Fruit fly (Drosophila melanogaster) whole organism, embryonic: ENCODE data around the gene CG32276.

Experiments
- CG10147 ChIP-seq: fragments of 200-800 bp; sonication (Bioruptor generic); optimal IDR thresholded peaks from 2 replicates; lab custom pipeline; 2019; ENCODE audit warnings: missing biosample characterization, mild to moderate bottlenecking, missing genetic modification characterization, moderate library complexity
- CG11085 ChIP-seq: fragments of 200-800 bp; sonication (Bioruptor generic); IDR thresholded peaks from 2 replicates; pipeline ENCODE4 v1.3.6; 2022; ENCODE audit warnings: missing biosample characterization, missing genetic modification characterization
- CG11723 ChIP-seq: fragments of 200-800 bp; sonication (Bioruptor generic); optimal IDR thresholded peaks from 2 replicates; lab custom pipeline; 2017; ENCODE audit warnings: missing biosample characterization, mild to moderate bottlenecking, missing genetic modification characterization
- CG12236 ChIP-seq: fragments of 200-800 bp; sonication (Bioruptor generic); optimal IDR thresholded peaks from 2 replicates; lab custom pipeline; 2016; ENCODE audit warnings: missing biosample characterization, missing genetic modification characterization
- CG13775 ChIP-seq: fragments of 200-800 bp; sonication (Bioruptor generic); optimal IDR thresholded peaks from 3 replicates; lab custom pipeline; 2017; ENCODE audit warnings: missing biosample characterization, mild to moderate bottlenecking, missing genetic modification characterization
- CG15696 ChIP-seq: fragments of 200-800 bp; sonication (Bioruptor generic); optimal IDR thresholded peaks from 2 replicates; lab custom pipeline; 2019; ENCODE audit warnings: missing biosample characterization, mild to moderate bottlenecking, missing genetic modification characterization, moderate library complexity
- CG1647 ChIP-seq: fragments of 200-800 bp; sonication (Bioruptor generic); optimal IDR thresholded peaks from 3 replicates; lab custom pipeline; 2016; ENCODE audit warnings: missing biosample characterization, missing genetic modification characterization
- CG2120 ChIP-seq: fragments of 200-800 bp; sonication (Bioruptor generic); optimal IDR thresholded peaks from 3 replicates; lab custom pipeline; 2016; ENCODE audit warnings: missing biosample characterization, missing genetic modification characterization
- CG3065 ChIP-seq: fragments of 200-800 bp; sonication (Bioruptor generic); optimal IDR thresholded peaks from 2 replicates; lab custom pipeline; 2016; ENCODE audit warnings: missing biosample characterization, missing genetic modification characterization
- CG34376 ChIP-seq: fragments of 200-800 bp; sonication (Bioruptor generic); optimal IDR thresholded peaks from 2 replicates; lab custom pipeline; 2018; ENCODE audit warnings: missing biosample characterization, mild to moderate bottlenecking, missing genetic modification characterization
- CG3838 ChIP-seq: fragments of 200-800 bp; sonication (Bioruptor generic); optimal IDR thresholded peaks from 3 replicates; lab custom pipeline; 2016; ENCODE audit warnings: missing biosample characterization, missing genetic modification characterization
- CG4328 ChIP-seq: fragments of 200-800 bp; sonication (Bioruptor generic); optimal IDR thresholded peaks from 3 replicates; lab custom pipeline; 2017; ENCODE audit warnings: missing biosample characterization, missing genetic modification reagents, missing genetic modification characterization
- CG4820 ChIP-seq: fragments of 200-800 bp; sonication (Bioruptor generic); optimal IDR thresholded peaks from 3 replicates; lab custom pipeline; 2016; ENCODE audit warnings: missing biosample characterization, missing genetic modification characterization
- CG5953 ChIP-seq: fragments of 200-800 bp; sonication (Bioruptor generic); IDR thresholded peaks from 2 replicates; pipeline ENCODE4 v1.3.6; 2022; ENCODE audit warnings: missing biosample characterization, missing genetic modification characterization
- CG6765 ChIP-seq: fragments of 200-800 bp; sonication (Bioruptor generic); optimal IDR thresholded peaks from 3 replicates; lab custom pipeline; 2017; ENCODE audit warnings: missing biosample characterization, mild to moderate bottlenecking, missing genetic modification characterization
- CG7271 ChIP-seq: fragments of 200-800 bp; sonication (Bioruptor generic); optimal IDR thresholded peaks from 2 replicates; lab custom pipeline; 2018; ENCODE audit warnings: missing biosample characterization, mild to moderate bottlenecking, missing genetic modification characterization, moderate library complexity
- CG7556 ChIP-seq: fragments of 200-800 bp; sonication (Bioruptor generic); optimal IDR thresholded peaks from 2 replicates; lab custom pipeline; 2017; ENCODE audit warnings: missing biosample characterization, mild to moderate bottlenecking, missing genetic modification characterization
- CG7928 ChIP-seq: fragments of 200-800 bp; sonication (Bioruptor generic); optimal IDR thresholded peaks from 2 replicates; lab custom pipeline; 2017; ENCODE audit warnings: missing biosample characterization, mild to moderate bottlenecking, missing genetic modification characterization
- CG8388 ChIP-seq: fragments of 200-800 bp; sonication (Bioruptor generic); optimal IDR thresholded peaks from 2 replicates; lab custom pipeline; 2019; ENCODE audit warnings: missing biosample characterization, mild to moderate bottlenecking, missing genetic modification characterization, moderate library complexity
- CkIIα-i1 ChIP-seq: fragments of 200-800 bp; sonication (Bioruptor generic); IDR thresholded peaks from 2 replicates; pipeline ENCODE4 v1.3.6; 2022; ENCODE audit warnings: missing biosample characterization, missing genetic modification characterization
- Deaf1 ChIP-seq: fragments of 200-800 bp; optimal IDR thresholded peaks from 3 replicates; lab custom pipeline; 2019; ENCODE audit warnings: missing biosample characterization, mild to moderate bottlenecking, missing genetic modification characterization, moderate library complexity
- Dfd ChIP-seq, 2 experiments: fragments of >200 bp; optimal IDR thresholded peaks; 2 replicates each; lab custom pipeline; 2017; ENCODE audit warnings: missing biosample characterization in 2 of 2, missing genetic modification characterization in 2 of 2
- H2.0 ChIP-seq: fragments of 200-800 bp; sonication (Bioruptor generic); IDR thresholded peaks from 2 replicates; pipeline ENCODE4 v1.3.6; 2022; ENCODE audit warnings: missing biosample characterization, missing genetic modification characterization
- MBD-R2 ChIP-seq: fragments of 200-800 bp; sonication (Bioruptor generic); IDR thresholded peaks from 2 replicates; pipeline ENCODE4 v1.3.6; 2022; ENCODE audit warnings: missing biosample characterization, missing genetic modification characterization
- NfI ChIP-seq: fragments of 200-800 bp; sonication (Bioruptor generic); optimal IDR thresholded peaks from 3 replicates; lab custom pipeline; 2018; ENCODE audit warnings: missing biosample characterization, mild to moderate bottlenecking, missing genetic modification characterization, moderate library complexity
- Ravus ChIP-seq: fragments of 200-800 bp; sonication (Bioruptor generic); IDR thresholded peaks from 2 replicates; pipeline ENCODE4 v1.3.6; 2022; ENCODE audit warnings: missing biosample characterization, missing genetic modification characterization
- Ssrp ChIP-seq: fragments of 200-800 bp; sonication (Bioruptor generic); optimal IDR thresholded peaks from 2 replicates; lab custom pipeline; 2018; ENCODE audit warnings: missing biosample characterization, mild to moderate bottlenecking, missing genetic modification characterization, moderate library complexity
- Stat92E ChIP-seq, 3 experiments: fragments of >200 bp in 2 of 3; fragments of 200-800 bp in 1 of 3; sonication (Bioruptor generic) in 1 of 3; optimal IDR thresholded peaks; 2 replicates each; lab custom pipeline; 2017 to 2019; ENCODE audit warnings: missing biosample characterization in 3 of 3, missing genetic modification characterization in 3 of 3, mild to moderate bottlenecking in 1 of 3, moderate library complexity in 1 of 3
- Trl ChIP-seq, 3 experiments: fragments of >200 bp in 2 of 3; fragments of 200-800 bp in 1 of 3; sonication (Bioruptor generic) in 1 of 3; optimal IDR thresholded peaks; 2 replicates in 1 of 3; 3 replicates in 2 of 3; lab custom pipeline; 2016 to 2017; ENCODE audit warnings: missing biosample characterization in 1 of 3, missing genetic modification characterization in 1 of 3
- Xbp1 ChIP-seq: fragments of 200-800 bp; sonication (Bioruptor generic); optimal IDR thresholded peaks from 3 replicates; lab custom pipeline; 2016; ENCODE audit warnings: missing biosample characterization, mild to moderate bottlenecking, missing genetic modification characterization
- YL-1 ChIP-seq: fragments of 200-800 bp; sonication (Bioruptor generic); optimal IDR thresholded peaks from 3 replicates; lab custom pipeline; 2017; ENCODE audit warnings: missing biosample characterization, mild to moderate bottlenecking, missing genetic modification characterization
- amos ChIP-seq: fragments of 200-800 bp; sonication (Bioruptor generic); IDR thresholded peaks from 2 replicates; pipeline ENCODE4 v1.3.6; 2022; ENCODE audit warnings: missing biosample characterization, missing genetic modification characterization; ENCODE audit not compliant: partially characterized antibody
- ara ChIP-seq: fragments of 200-800 bp; sonication (Bioruptor generic); IDR thresholded peaks from 2 replicates; pipeline ENCODE4 v1.3.6; 2022; ENCODE audit warnings: missing biosample characterization, missing genetic modification characterization
- az2 ChIP-seq: fragments of 200-800 bp; sonication (Bioruptor generic); optimal IDR thresholded peaks from 3 replicates; lab custom pipeline; 2016; ENCODE audit warnings: missing biosample characterization, missing genetic modification characterization
- cad ChIP-seq: fragments of >200 bp; optimal IDR thresholded peaks from 2 replicates; lab custom pipeline; 2017; ENCODE audit warnings: missing biosample characterization, missing genetic modification characterization
- caup ChIP-seq: fragments of 200-800 bp; sonication (Bioruptor generic); optimal IDR thresholded peaks from 3 replicates; lab custom pipeline; 2017; ENCODE audit warnings: missing biosample characterization, mild to moderate bottlenecking, missing genetic modification characterization, moderate library complexity; ENCODE audit not compliant: severe bottlenecking
- exex ChIP-seq: fragments of 200-800 bp; sonication (Bioruptor generic); optimal IDR thresholded peaks from 4 replicates; lab custom pipeline; 2018; ENCODE audit warnings: missing biosample characterization, mild to moderate bottlenecking, missing genetic modification characterization, moderate library complexity
- gfzf ChIP-seq: fragments of 200-800 bp; sonication (Bioruptor generic); optimal IDR thresholded peaks from 2 replicates; lab custom pipeline; 2016; ENCODE audit warnings: missing biosample characterization, mild to moderate bottlenecking, missing genetic modification characterization, moderate library complexity
- h ChIP-seq: fragments of >200 bp; optimal IDR thresholded peaks from 2 replicates; lab custom pipeline; 2017
- nau ChIP-seq: fragments of 200-800 bp; sonication (Bioruptor generic); optimal IDR thresholded peaks from 3 replicates; lab custom pipeline; 2017; ENCODE audit warnings: missing biosample characterization, mild to moderate bottlenecking, missing genetic modification characterization, missing genetic modification reagents
- nmo ChIP-seq: fragments of 200-800 bp; sonication (Bioruptor generic); optimal IDR thresholded peaks from 2 replicates; lab custom pipeline; 2018; ENCODE audit warnings: missing biosample characterization, mild to moderate bottlenecking, missing genetic modification characterization, moderate library complexity
- pfk ChIP-seq: fragments of 200-800 bp; sonication (Bioruptor generic); optimal IDR thresholded peaks from 2 replicates; lab custom pipeline; 2018; ENCODE audit warnings: missing biosample characterization, mild to moderate bottlenecking, missing genetic modification characterization, moderate library complexity
- pzg ChIP-seq: fragments of 200-800 bp; sonication (Bioruptor generic); optimal IDR thresholded peaks from 3 replicates; lab custom pipeline; 2018; ENCODE audit warnings: missing biosample characterization, mild to moderate bottlenecking, missing genetic modification characterization, moderate library complexity
- scrt ChIP-seq: fragments of 200-800 bp; sonication (Bioruptor generic); optimal IDR thresholded peaks from 2 replicates; lab custom pipeline; 2018; ENCODE audit warnings: missing biosample characterization, mild to moderate bottlenecking, missing genetic modification characterization, moderate library complexity
- sens ChIP-seq: fragments of 200-800 bp; sonication (Bioruptor generic); peaks from one replicate; lab custom pipeline; 2016; ENCODE audit warnings: missing biosample characterization, missing genetic modification characterization
- slp2 ChIP-seq: fragments of 200-800 bp; sonication (Bioruptor generic); optimal IDR thresholded peaks from 2 replicates; lab custom pipeline; 2016; ENCODE audit warnings: missing biosample characterization, missing genetic modification characterization
- sug ChIP-seq: fragments of 200-800 bp; optimal IDR thresholded peaks from 2 replicates; lab custom pipeline; 2019; ENCODE audit warnings: missing biosample characterization, mild to moderate bottlenecking, missing genetic modification characterization, moderate library complexity
- tgo ChIP-seq: fragments of 200-800 bp; sonication (Bioruptor generic); IDR thresholded peaks from 3 replicates; pipeline ENCODE4 v1.3.6; 2022; ENCODE audit warnings: missing biosample characterization, missing genetic modification characterization
- yki ChIP-seq: fragments of >200 bp; optimal IDR thresholded peaks from 3 replicates; lab custom pipeline; 2018

Gene CG32276

DNA sequence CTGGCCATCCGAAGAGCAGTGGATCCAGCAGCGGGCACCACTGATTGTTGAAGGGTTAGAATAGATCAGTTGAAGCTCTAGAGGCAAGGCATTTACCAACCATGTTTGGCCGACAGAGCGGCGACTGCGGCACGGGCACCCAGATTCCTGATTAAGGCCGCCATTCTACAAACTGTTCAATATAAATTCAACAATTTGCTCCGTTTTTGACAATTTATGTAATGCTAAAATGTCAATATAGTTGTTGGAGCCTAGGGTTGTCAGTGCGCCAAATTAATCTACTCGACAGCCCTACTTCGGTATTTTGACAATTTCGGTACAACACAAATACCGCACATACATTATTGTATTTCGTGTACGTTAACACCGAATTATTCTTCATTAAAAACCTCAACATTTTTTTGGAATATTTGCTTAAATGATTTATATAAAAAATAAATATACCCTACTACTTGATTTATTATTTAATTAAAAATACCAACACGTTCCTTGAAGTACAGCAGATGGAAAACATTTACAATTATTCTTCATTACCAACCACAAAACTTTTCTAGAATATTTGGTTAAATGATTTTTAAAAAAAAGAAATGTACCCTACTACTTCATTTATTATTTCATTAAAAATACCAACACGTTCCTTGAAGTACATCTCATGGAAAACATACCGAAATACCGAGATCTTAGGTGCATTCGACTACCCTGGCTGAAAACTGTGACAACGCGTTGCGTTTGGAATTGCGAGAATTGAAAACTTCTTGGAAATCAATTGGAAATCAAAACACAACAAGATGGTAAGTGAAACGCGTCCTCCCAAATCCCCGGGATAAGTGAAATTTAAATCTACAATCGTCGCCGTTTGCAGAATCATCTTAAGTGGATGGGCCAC lies 39.3 kb downstream of the CG32276 start, which contains the start of the genes ND-30 and CG15812 (continued):
- no peak for TF ChIP-seq CG4820
- peak; percentile 10 for TF ChIP-seq Ssrp (tag; lab: Kevin White, UChicago)
- TF ChIP-seq CG3838 (GFP tag; lab: Kevin White, UChicago), result no peak
- TF ChIP-seq CG7556, result peak; percentile 24
- TF ChIP-seq exex (tag; lab: Kevin White, UChicago), result no peak
- no peak for TF ChIP-seq tgo (GFP tag; lab: Robert Waterston, UW)
- TF ChIP-seq scrt (GFP tag; lab: Kevin White, UChicago), result no peak
- peak; percentile 6 for TF ChIP-seq CG13775 (GFP tag; lab: Kevin White, UChicago)
- TF ChIP-seq h (lab: Kevin White, UChicago), result no peak
- TF ChIP-seq CG11723 (GFP tag; lab: Kevin White, UChicago), result no peak
- TF ChIP-seq CG10147 (GFP tag; lab: Kevin White, UChicago), result no peak
- TF ChIP-seq MBD-R2, result peak; percentile 69
- TF ChIP-seq az2 (GFP tag; lab: Kevin White, UChicago), result peak; percentile 25
- TF ChIP-seq Deaf1 (tag; lab: Kevin White, UChicago), result no peak
- TF ChIP-seq Trl (optimal IDR thresholded peaks at IDR 0.05; lab: Kevin White, UChicago), result no peak
- TF ChIP-seq Trl (GFP tag; optimal IDR thresholded peaks at IDR 0.05; lab: Kevin White, UChicago), result no peak
- no peak for TF ChIP-seq cad (GFP tag; lab: Kevin White, UChicago)
- TF ChIP-seq pfk (GFP tag; lab: Kevin White, UChicago), result peak; percentile 94
- peak; percentile 87 for TF ChIP-seq sens (GFP tag; lab: Kevin White, UChicago)
- peak; percentile 35 for TF ChIP-seq pzg
- no peak for TF ChIP-seq CG11085 (GFP tag; lab: Robert Waterston, UW)
- TF ChIP-seq gfzf (GFP tag; lab: Kevin White, UChicago), result peak; percentile 45
- TF ChIP-seq amos (GFP tag; lab: Robert Waterston, UW), result peak; percentile 7; the same call in 1 of the 2 replicates
- TF ChIP-seq sug, result peak; percentile 30
- TF ChIP-seq CG3065 (GFP tag; lab: Kevin White, UChicago), result no peak
- TF ChIP-seq CG8388 (GFP tag; lab: Kevin White, UChicago), result no peak
- TF ChIP-seq nau (GFP tag; lab: Kevin White, UChicago), result no peak
- no peak for TF ChIP-seq yki (lab: Kevin White, UChicago)
- TF ChIP-seq nmo (GFP tag; lab: Kevin White, UChicago), result peak; percentile 48
- no peak for TF ChIP-seq CG34376 (GFP tag; lab: Kevin White, UChicago)
- TF ChIP-seq CG7271, result no peak
- no peak for TF ChIP-seq CkIIα-i1 (GFP tag; lab: Robert Waterston, UW)
- no peak for TF ChIP-seq CG1647 (GFP tag; lab: Kevin White, UChicago)
- TF ChIP-seq Stat92E (GFP tag; optimal IDR thresholded peaks at IDR 0.05; lab: Kevin White, UChicago), result peak in 1 of 3 experiments; percentile 43
- TF ChIP-seq CG15696 (tag; lab: Kevin White, UChicago), result peak; percentile 14
- no peak for TF ChIP-seq Ravus (GFP tag; lab: Robert Waterston, UW)
- no peak for TF ChIP-seq slp2 (GFP tag; lab: Kevin White, UChicago)
- TF ChIP-seq CG2120 (GFP tag; lab: Kevin White, UChicago), result peak; percentile 7
- no peak for TF ChIP-seq CG6765 (GFP tag; lab: Kevin White, UChicago)
- TF ChIP-seq CG7928 (GFP tag; lab: Kevin White, UChicago), result no peak
- peak; percentile 41 for TF ChIP-seq YL-1 (GFP tag; lab: Kevin White, UChicago)
- TF ChIP-seq CG5953, result no peak
- TF ChIP-seq CG12236 (GFP tag; lab: Kevin White, UChicago), result no peak
- TF ChIP-seq Xbp1 (GFP tag; lab: Kevin White, UChicago), result no peak
- TF ChIP-seq ara (GFP tag; lab: Robert Waterston, UW), result no peak
- no peak for TF ChIP-seq CG4328 (GFP tag; lab: Kevin White, UChicago)
- TF ChIP-seq NfI (GFP tag; lab: Kevin White, UChicago), result no peak
- TF ChIP-seq H2.0 (GFP tag; lab: Robert Waterston, UW), result no peak
- no peak for TF ChIP-seq Dfd (GFP tag; optimal IDR thresholded peaks at IDR 0.05; lab: Kevin White, UChicago)
- TF ChIP-seq caup (GFP tag; lab: Kevin White, UChicago), result no peak
